Fruit fly (Drosophila melanogaster) whole organism: ENCODE data around the gene CG43362.

Experiments used
- CG8478 ChIP-seq: fragments of >200 bp; optimal IDR thresholded peaks from 2 replicates; lab custom pipeline; 2018; ENCODE audit warnings: inconsistent platforms
- Dll ChIP-seq: fragments of >200 bp; optimal IDR thresholded peaks from 2 replicates; lab custom pipeline; 2017
- EcR ChIP-seq, 2 experiments: fragments of >200 bp; optimal IDR thresholded peaks; 2 replicates each; lab custom pipeline; 2017; ENCODE audit warnings: missing biosample characterization in 2 of 2, missing genetic modification characterization in 2 of 2, missing genetic modification reagents in 2 of 2
- pan ChIP-seq: fragments of >200 bp; optimal IDR thresholded peaks from 2 replicates; lab custom pipeline; 2017
- psq ChIP-seq: fragments of >200 bp; optimal IDR thresholded peaks from 2 replicates; lab custom pipeline; 2017
- usp ChIP-seq: fragments of >200 bp; optimal IDR thresholded peaks from 2 replicates; lab custom pipeline; 2017; ENCODE audit warnings: missing biosample characterization, missing genetic modification characterization, mixed read lengths

DNA sequence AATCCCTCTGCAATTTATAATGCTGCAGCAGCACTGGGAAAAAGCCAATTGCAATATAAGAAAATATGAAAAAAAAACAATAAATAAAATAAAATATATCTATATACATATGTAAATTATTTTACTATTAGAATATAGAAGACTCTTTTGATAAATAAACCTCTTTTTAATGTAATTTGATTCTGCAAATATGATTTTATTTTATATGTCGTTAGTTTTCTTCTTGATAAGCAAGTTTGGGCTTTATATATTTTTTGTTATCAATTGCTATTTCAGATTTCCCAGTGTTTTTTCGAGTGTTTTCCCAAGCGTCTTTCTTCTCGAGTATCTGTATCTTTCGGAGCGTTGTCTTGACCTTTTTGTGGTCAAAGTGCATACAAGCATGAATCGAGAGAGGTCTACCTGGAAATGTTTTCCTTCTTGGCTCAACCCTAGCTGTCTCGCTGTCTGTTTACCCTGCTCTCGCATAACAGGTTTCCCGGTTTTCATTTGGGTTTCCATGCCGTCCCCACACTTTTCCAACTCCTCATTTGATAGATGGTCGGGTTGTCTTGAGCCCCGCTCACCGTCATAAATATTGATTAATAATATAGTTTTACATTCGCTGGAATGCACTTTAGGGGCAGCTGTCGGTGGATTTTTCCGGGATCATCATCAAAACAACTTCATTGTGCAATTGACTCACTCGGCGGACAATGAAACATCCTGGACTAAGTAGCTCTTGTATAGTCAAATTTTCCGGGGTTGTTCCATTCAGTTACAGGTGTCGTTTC lies 14.0 kb upstream of the CG43362 start:
- TF ChIP-seq Dll (lab: Kevin White, UChicago), result no peak
- TF ChIP-seq pan (lab: Kevin White, UChicago), result no peak
- no peak for TF ChIP-seq CG8478 (lab: Kevin White, UChicago)
- no peak for TF ChIP-seq EcR (GFP tag; optimal IDR thresholded peaks at IDR 0.05; lab: Kevin White, UChicago)
- no peak for TF ChIP-seq usp (GFP tag; lab: Kevin White, UChicago)
- TF ChIP-seq psq (lab: Kevin White, UChicago), result no peak
